Worm (Caenorhabditis elegans) whole organism, young adult: ENCODE data around the gene Y111B2A.1.

Experiments used
- F10E7.11 ChIP-seq: sonication (generic microtip); optimal IDR thresholded peaks from 2 replicates; lab custom pipeline; 2017; ENCODE audit warnings: mild to moderate bottlenecking, missing genetic modification characterization, moderate library complexity, missing compliant biosample characterization
- F37B4.10 ChIP-seq: fragments of 200-800 bp; sonication (Bioruptor generic); IDR thresholded peaks from 2 replicates; pipeline ENCODE4 v1.3.6; 2022; ENCODE audit warnings: missing genetic modification characterization, missing compliant biosample characterization
- cebp-2 ChIP-seq: fragments of 200-800 bp; sonication (Bioruptor generic); IDR thresholded peaks from 2 replicates; pipeline ENCODE4 v1.3.6; 2022; ENCODE audit warnings: missing genetic modification characterization, missing compliant biosample characterization
- fkh-3 ChIP-seq: sonication (generic microtip); optimal IDR thresholded peaks from 2 replicates; lab custom pipeline; 2016; ENCODE audit warnings: mild to moderate bottlenecking, missing genetic modification characterization, missing compliant biosample characterization
- hlh-12 ChIP-seq: sonication (generic microtip); optimal IDR thresholded peaks from 2 replicates; lab custom pipeline; 2016; ENCODE audit warnings: missing genetic modification characterization, missing compliant biosample characterization
- lag-1 ChIP-seq: fragments of 200-800 bp; sonication (Bioruptor generic); IDR thresholded peaks from 2 replicates; pipeline ENCODE4 v1.3.6; 2022; ENCODE audit warnings: missing genetic modification reagents, missing genetic modification characterization, missing compliant biosample characterization

The Y111B2A.1 gene

DNA sequence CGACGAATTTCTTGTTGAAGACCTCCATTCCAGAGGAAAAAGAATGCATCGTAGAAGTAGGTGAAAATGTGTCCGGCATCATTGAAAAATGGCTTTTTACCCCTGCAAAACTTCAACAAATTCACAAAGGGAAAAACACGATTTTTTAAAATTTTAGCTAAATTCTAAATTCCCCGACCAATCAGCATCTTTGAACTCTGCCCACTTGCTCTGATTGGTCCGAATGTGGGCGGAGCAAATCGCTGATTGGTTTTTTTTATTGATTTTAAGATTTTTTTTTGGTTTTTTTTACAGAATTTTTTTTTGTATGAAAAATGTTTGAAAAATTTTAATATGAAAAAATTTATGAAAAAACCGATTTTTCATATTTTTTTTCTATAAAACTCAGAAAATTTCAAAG is 51.6 kb downstream of the Y111B2A.1 start:
- no peak for TF ChIP-seq cebp-2 (GFP tag; lab: Robert Waterston, UW)
- no peak for TF ChIP-seq lag-1 (GFP tag; lab: Robert Waterston, UW)
- TF ChIP-seq hlh-12 (tag; lab: Kevin White, UChicago): no peak
- no peak for TF ChIP-seq F37B4.10 (GFP tag; lab: Robert Waterston, UW)
- no peak for TF ChIP-seq fkh-3 (tag; lab: Kevin White, UChicago)
- TF ChIP-seq F10E7.11: no peak
